Fruit fly (Drosophila melanogaster): ENCODE results near the gene CG6040.
A peak's percentile ranks its signal among the peaks of the same experiment; 100 is the strongest.

CG6040 gene

DNA sequence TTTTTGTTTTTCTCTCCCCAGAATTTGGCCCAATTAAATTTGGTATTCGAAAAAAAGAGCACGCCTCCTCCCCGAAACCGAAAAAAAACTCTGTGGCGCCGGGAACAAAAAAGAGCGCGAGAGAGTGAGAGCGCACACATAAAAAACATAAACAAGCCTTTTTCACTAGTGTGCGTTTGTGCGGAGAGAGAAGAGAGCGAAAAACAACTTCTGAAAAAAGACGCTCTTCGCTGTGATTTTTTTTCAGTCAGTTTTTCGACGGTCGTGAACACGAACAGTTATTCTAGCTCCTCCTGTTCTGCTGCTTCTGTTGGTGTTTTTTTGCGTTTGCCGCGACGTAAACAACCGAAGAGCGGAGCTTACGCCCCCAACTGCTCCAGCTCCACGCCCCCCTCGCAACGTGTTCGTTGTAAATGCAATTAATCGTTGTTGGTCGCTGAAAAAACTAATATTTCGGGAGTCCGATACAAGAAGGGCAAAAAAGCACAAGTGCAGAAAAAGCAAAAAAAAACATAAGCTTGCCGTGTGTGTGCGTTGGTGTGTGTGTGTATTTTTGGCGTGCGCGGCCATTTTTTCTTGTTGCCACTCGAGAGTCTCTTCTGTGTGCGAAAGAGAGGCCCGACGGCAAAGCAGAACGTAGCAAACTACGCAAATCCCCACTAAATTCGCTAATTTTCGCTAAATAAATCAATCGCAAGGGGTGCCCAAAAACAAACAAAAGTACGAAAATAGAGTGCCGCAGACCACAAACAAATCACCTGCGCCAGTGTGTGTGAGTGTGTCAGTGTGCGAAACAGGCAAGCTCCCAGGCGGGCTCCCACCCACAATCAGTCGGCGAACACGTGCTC is 67.4 kb downstream of the CG6040 start, which contains the start of gene sqz (continued):
- TF ChIP-seq OdsH (GFP tag; optimal IDR thresholded peaks at IDR 0.05) = peak; percentile 30
- TF ChIP-seq CG32006 (GFP tag; optimal IDR thresholded peaks at IDR 0.05) = peak; percentile 62
- TF ChIP-seq Hr39 (GFP tag; optimal IDR thresholded peaks at IDR 0.05) = no peak
- peak; percentile 12 for TF ChIP-seq CG4318 (GFP tag; optimal IDR thresholded peaks at IDR 0.05)
- peak; percentile 73 for TF ChIP-seq fd85E (GFP tag; optimal IDR thresholded peaks at IDR 0.05)
- TF ChIP-seq CG3919 (GFP tag; optimal IDR thresholded peaks at IDR 0.05) = peak; percentile 63
- TF ChIP-seq CG6163 (GFP tag; IDR thresholded peaks at IDR 0.05) = peak; percentile 85
- TF ChIP-seq CG8119 (GFP tag; IDR thresholded peaks at IDR 0.05) = peak; percentile 80
- peak; percentile 24 for TF ChIP-seq CG6792 (GFP tag; optimal IDR thresholded peaks at IDR 0.05)
- peak; percentile 87 for TF ChIP-seq CG6854 (GFP tag; optimal IDR thresholded peaks at IDR 0.05)
- TF ChIP-seq CG8632 (GFP tag; optimal IDR thresholded peaks at IDR 0.05) = peak; percentile 66
- TF ChIP-seq eg (GFP tag; IDR thresholded peaks at IDR 0.05) = peak; percentile 83
- TF ChIP-seq net (GFP tag; optimal IDR thresholded peaks at IDR 0.05) = peak; percentile 77
- TF ChIP-seq CG11294 (GFP tag; IDR thresholded peaks at IDR 0.05) = peak; percentile 27; the same call in 1 of the 2 replicates
- TF ChIP-seq vri (GFP tag; optimal IDR thresholded peaks at IDR 0.05) = peak; percentile 71
- peak; percentile 9 for TF ChIP-seq Hr4 (GFP tag; optimal IDR thresholded peaks at IDR 0.05)
- peak; percentile 81 for TF ChIP-seq Ets96B (tag; optimal IDR thresholded peaks at IDR 0.05)
- TF ChIP-seq CG11902 (GFP tag; optimal IDR thresholded peaks at IDR 0.05) = no peak
- no peak for TF ChIP-seq cyc (GFP tag; optimal IDR thresholded peaks at IDR 0.05)
- TF ChIP-seq Smox (GFP tag; optimal IDR thresholded peaks at IDR 0.05) = no peak
- no peak for TF ChIP-seq Hr38 (GFP tag; optimal IDR thresholded peaks at IDR 0.05)

DNA sequence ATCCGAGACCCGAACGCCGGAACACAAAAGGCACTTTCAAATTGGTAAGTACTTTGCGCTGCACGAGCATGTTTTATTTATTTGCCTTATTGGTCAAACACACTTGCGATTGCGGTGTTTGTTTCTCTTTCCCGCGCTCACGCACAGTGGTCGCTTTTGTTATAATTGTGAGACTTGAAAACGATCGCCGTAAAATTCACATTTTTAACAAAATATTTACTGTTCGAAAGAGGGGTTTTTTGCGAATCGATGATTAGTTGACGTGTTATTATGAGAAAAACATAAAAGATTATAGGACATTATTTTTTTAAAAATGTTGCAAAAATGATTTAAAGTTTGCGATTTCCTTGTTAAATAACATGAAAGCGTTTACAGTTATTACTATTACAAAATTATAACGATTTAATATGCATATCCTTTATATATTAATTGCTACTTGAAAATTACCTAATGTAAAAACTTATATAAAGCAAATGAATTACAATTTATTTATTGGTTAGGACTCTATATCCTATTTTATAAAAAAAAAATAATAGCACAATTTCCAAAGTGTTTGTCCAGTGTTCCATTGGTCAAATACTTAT is 68.2 kb downstream of the CG6040 start:
- TF ChIP-seq CG6808 (GFP tag; optimal IDR thresholded peaks at IDR 0.05) (no peak), svp (GFP tag) (peak; percentile 76), acj6 (GFP tag; optimal IDR thresholded peaks at IDR 0.05) (peak; percentile 43), Met (GFP tag; optimal IDR thresholded peaks at IDR 0.05) (peak; percentile 66), Smox (GFP tag; optimal IDR thresholded peaks at IDR 0.05) (peak; percentile 32), dac (GFP tag; optimal IDR thresholded peaks at IDR 0.05) (no peak), ss (GFP tag; optimal IDR thresholded peaks at IDR 0.05) (no peak), eg (GFP tag; IDR thresholded peaks at IDR 0.05) (peak; percentile 66), Sox14 (GFP tag; optimal IDR thresholded peaks at IDR 0.05) (peak; percentile 57), CG8632 (GFP tag; optimal IDR thresholded peaks at IDR 0.05) (no peak), CG10631 (GFP tag; optimal IDR thresholded peaks at IDR 0.05) (peak; percentile 30), Hr4 (GFP tag; optimal IDR thresholded peaks at IDR 0.05) (peak; percentile 61), CG32006 (GFP tag; optimal IDR thresholded peaks at IDR 0.05) (peak; percentile 77), CG11762 (GFP tag; optimal IDR thresholded peaks at IDR 0.05; ENCODE audit: insufficient read depth) (peak; percentile 3), Eip93F (GFP tag; optimal IDR thresholded peaks at IDR 0.05) (no peak), CG15336 (GFP tag; IDR thresholded peaks at IDR 0.05) (no peak), CG6792 (GFP tag; optimal IDR thresholded peaks at IDR 0.05) (no peak), CG6854 (GFP tag; optimal IDR thresholded peaks at IDR 0.05) (no peak), fkh (GFP tag; optimal IDR thresholded peaks at IDR 0.05) (peak; percentile 24), CG3032 (tag; optimal IDR thresholded peaks at IDR 0.05) (peak; percentile 17), lz (GFP tag; optimal IDR thresholded peaks at IDR 0.05) (peak; percentile 33), pdm3 (GFP tag; optimal IDR thresholded peaks at IDR 0.05) (peak; percentile 46), cyc (GFP tag; optimal IDR thresholded peaks at IDR 0.05) (peak; percentile 58), CG4318 (GFP tag; optimal IDR thresholded peaks at IDR 0.05) (peak; percentile 70), Blimp-1 (GFP tag; optimal IDR thresholded peaks at IDR 0.05) (no peak), topi (GFP tag; optimal IDR thresholded peaks at IDR 0.05) (peak; percentile 58), Eip78C (GFP tag) (peak; percentile 86), CG6163 (GFP tag; IDR thresholded peaks at IDR 0.05) (peak; percentile 47; the same call in 2 of the 3 replicates), CG10669 (GFP tag; optimal IDR thresholded peaks at IDR 0.05) (peak; percentile 2), dsx (GFP tag; optimal IDR thresholded peaks at IDR 0.05; ENCODE audit: poor library complexity, severe bottlenecking) (no peak), CG16779 (tag; optimal IDR thresholded peaks at IDR 0.05) (no peak), Ets96B (tag; optimal IDR thresholded peaks at IDR 0.05) (peak; percentile 29), Hr39 (GFP tag; optimal IDR thresholded peaks at IDR 0.05) (peak; percentile 53), fd59A (GFP tag; optimal IDR thresholded peaks at IDR 0.05) (no peak), salr (GFP tag; optimal IDR thresholded peaks at IDR 0.05) (peak in 1 of 2 experiments; percentile 53), CG9139 (GFP tag; optimal IDR thresholded peaks at IDR 0.05) (no peak), Sox102F (GFP tag; optimal IDR thresholded peaks at IDR 0.05) (peak; percentile 1)

Measured in whole organism, prepupa.